Worm (Caenorhabditis elegans) whole organism, young adult: ENCODE data around the gene H34I24.1.

Experiments used
- dpff-1 ChIP-seq: sonication (generic microtip); optimal IDR thresholded peaks from 2 replicates; lab custom pipeline; 2017; ENCODE audit warnings: mild to moderate bottlenecking, missing genetic modification characterization, missing compliant biosample characterization
- madf-10 ChIP-seq: sonication (generic microtip); optimal IDR thresholded peaks from 2 replicates; lab custom pipeline; 2016; ENCODE audit warnings: mild to moderate bottlenecking, missing genetic modification characterization, missing compliant biosample characterization
- unc-62 ChIP-seq: fragments of 150-350 bp; optimal IDR thresholded peaks from 2 replicates; lab custom pipeline; 2014; ENCODE audit warnings: missing biosample characterization, missing genetic modification reagents, missing genetic modification characterization

- no peak for TF ChIP-seq dpff-1 (tag; lab: Kevin White, UChicago)
- no peak for TF ChIP-seq madf-10 (tag; lab: Kevin White, UChicago)
- TF ChIP-seq unc-62 (GFP tag; lab: Kevin White, UChicago) = no peak
Observed at ce11 chrIII:2841856-2842373, 4.9 kb upstream of the H34I24.1 start, which contains the start of gene H34I24.2.
